Fruit fly (Drosophila melanogaster) whole organism, embryonic: Measurements from ENCODE around the gene CG43245.

Experiments used
- Adf1 ChIP-seq: fragments of 200-800 bp; sonication (Bioruptor generic); IDR thresholded peaks from 2 replicates; pipeline ENCODE4 v1.3.6; 2022; ENCODE audit warnings: missing biosample characterization, missing genetic modification characterization
- CG10979 ChIP-seq: fragments of 200-800 bp; sonication (Bioruptor generic); optimal IDR thresholded peaks from 2 replicates; lab custom pipeline; 2018; ENCODE audit warnings: missing biosample characterization, mild to moderate bottlenecking, missing genetic modification characterization, moderate library complexity
- CG11247 ChIP-seq: fragments of 200-800 bp; sonication (Bioruptor generic); IDR thresholded peaks from 2 replicates; pipeline ENCODE4 v1.3.6; 2022; ENCODE audit warnings: missing biosample characterization, missing genetic modification characterization
- CG11560 ChIP-seq: fragments of 200-800 bp; sonication (Bioruptor generic); IDR thresholded peaks from 3 replicates; pipeline ENCODE4 v1.3.6; 2022; ENCODE audit warnings: missing biosample characterization, missing genetic modification characterization
- CG1647 ChIP-seq: fragments of 200-800 bp; sonication (Bioruptor generic); optimal IDR thresholded peaks from 3 replicates; lab custom pipeline; 2016; ENCODE audit warnings: missing biosample characterization, missing genetic modification characterization
- CG17829 ChIP-seq: fragments of 200-800 bp; optimal IDR thresholded peaks from 2 replicates; lab custom pipeline; 2019; ENCODE audit warnings: missing biosample characterization, mild to moderate bottlenecking, missing genetic modification characterization, moderate library complexity
- CG18011 ChIP-seq: fragments of 200-800 bp; sonication (Bioruptor generic); optimal IDR thresholded peaks from 2 replicates; lab custom pipeline; 2017; ENCODE audit warnings: missing biosample characterization, missing genetic modification characterization, mild to moderate bottlenecking, moderate library complexity, missing genotype
- CG31388 ChIP-seq: fragments of 200-800 bp; sonication (Bioruptor generic); optimal IDR thresholded peaks from 2 replicates; lab custom pipeline; 2016; ENCODE audit warnings: missing biosample characterization, missing genetic modification characterization
- CG3726 ChIP-seq: fragments of 200-800 bp; sonication (Bioruptor generic); IDR thresholded peaks from 3 replicates; pipeline ENCODE4, ENCODE4 v1.3.6; 2022; ENCODE audit warnings: missing biosample characterization, missing genetic modification characterization
- CG4820 ChIP-seq: fragments of 200-800 bp; sonication (Bioruptor generic); optimal IDR thresholded peaks from 3 replicates; lab custom pipeline; 2016; ENCODE audit warnings: missing biosample characterization, missing genetic modification characterization
- CG5180 ChIP-seq: fragments of 200-800 bp; sonication (Bioruptor generic); optimal IDR thresholded peaks from 3 replicates; lab custom pipeline; 2017; ENCODE audit warnings: missing biosample characterization, missing genetic modification characterization, mild to moderate bottlenecking, moderate library complexity, missing genetic modification reagents
- CG6813 ChIP-seq: fragments of 200-800 bp; sonication (Bioruptor generic); optimal IDR thresholded peaks from 2 replicates; lab custom pipeline; 2017; ENCODE audit warnings: missing biosample characterization, missing genetic modification characterization, mild to moderate bottlenecking, moderate library complexity, missing genetic modification reagents
- CG8281 ChIP-seq: fragments of 200-800 bp; sonication (Bioruptor generic); optimal IDR thresholded peaks from 2 replicates; lab custom pipeline; 2018; ENCODE audit warnings: missing biosample characterization, mild to moderate bottlenecking, missing genetic modification characterization, moderate library complexity
- CG8765 ChIP-seq: fragments of 200-800 bp; sonication (Bioruptor generic); IDR thresholded peaks from 2 replicates; pipeline ENCODE4 v1.3.6; 2022; ENCODE audit warnings: missing biosample characterization, missing genetic modification characterization
- Dip2 ChIP-seq: fragments of 200-800 bp; sonication (Bioruptor generic); IDR thresholded peaks from 2 replicates; pipeline ENCODE4 v1.3.6; 2022; ENCODE audit warnings: missing biosample characterization, missing genetic modification characterization
- Dp ChIP-seq: fragments of 200-800 bp; sonication (Bioruptor generic); optimal IDR thresholded peaks from 2 replicates; lab custom pipeline; 2018; ENCODE audit warnings: missing biosample characterization, mild to moderate bottlenecking, missing genetic modification characterization, moderate library complexity
- Drgx ChIP-seq: fragments of 200-800 bp; sonication (Bioruptor generic); IDR thresholded peaks from 2 replicates; pipeline ENCODE4 v1.3.6; 2022; ENCODE audit warnings: missing biosample characterization, missing genetic modification characterization
- Eip74EF ChIP-seq, 2 experiments: fragments of 200-800 bp in 1 of 2; fragments of >200 bp in 1 of 2; sonication (Bioruptor generic) in 1 of 2; optimal IDR thresholded peaks; 2 replicates each; lab custom pipeline; 2017 to 2019; ENCODE audit warnings: missing biosample characterization in 2 of 2, missing genetic modification characterization in 2 of 2, mild to moderate bottlenecking in 1 of 2, moderate library complexity in 1 of 2
- Hr39 ChIP-seq: fragments of >200 bp; optimal IDR thresholded peaks from 2 replicates; lab custom pipeline; 2017
- Lhr ChIP-seq: fragments of 200-800 bp; sonication (Bioruptor generic); optimal IDR thresholded peaks from 3 replicates; lab custom pipeline; 2017; ENCODE audit warnings: mild to moderate bottlenecking, missing biosample characterization, missing genetic modification reagents, missing genetic modification characterization
- Max ChIP-seq: fragments of 200-800 bp; sonication (Bioruptor generic); optimal IDR thresholded peaks from 2 replicates; lab custom pipeline; 2016; ENCODE audit warnings: missing biosample characterization, mild to moderate bottlenecking, missing genetic modification characterization
- Med ChIP-seq: fragments of 200-800 bp; sonication (Bioruptor generic); peaks from one replicate; lab custom pipeline; 2016; ENCODE audit warnings: missing biosample characterization, missing genetic modification characterization, mild to moderate bottlenecking, inconsistent platforms, moderate library complexity
- Mrtf ChIP-seq: fragments of 200-800 bp; sonication (Bioruptor generic); IDR thresholded peaks from 3 replicates; pipeline ENCODE4 v1.3.6; 2022; ENCODE audit warnings: missing biosample characterization, missing genetic modification characterization
- Sry-δ ChIP-seq: fragments of 200-800 bp; sonication (Bioruptor generic); optimal IDR thresholded peaks from 2 replicates; lab custom pipeline; 2016; ENCODE audit warnings: missing biosample characterization, missing genetic modification characterization
- al ChIP-seq: fragments of 200-800 bp; sonication (Bioruptor generic); IDR thresholded peaks from 2 replicates; pipeline ENCODE4 v1.3.6; 2022; ENCODE audit warnings: missing biosample characterization, missing genetic modification characterization
- ara ChIP-seq: fragments of 200-800 bp; sonication (Bioruptor generic); IDR thresholded peaks from 2 replicates; pipeline ENCODE4 v1.3.6; 2022; ENCODE audit warnings: missing biosample characterization, missing genetic modification characterization
- ci ChIP-seq: fragments of 200-800 bp; sonication (Bioruptor generic); IDR thresholded peaks from 3 replicates; pipeline ENCODE4 v1.3.6; 2022; ENCODE audit warnings: missing biosample characterization, missing genetic modification characterization
- crc ChIP-seq: fragments of 200-800 bp; sonication (Bioruptor generic); optimal IDR thresholded peaks from 2 replicates; lab custom pipeline; 2016; ENCODE audit warnings: missing biosample characterization, missing genetic modification characterization
- da ChIP-seq: fragments of 200-800 bp; sonication (Bioruptor generic); optimal IDR thresholded peaks from 2 replicates; lab custom pipeline; 2016; ENCODE audit warnings: missing biosample characterization, missing genetic modification characterization
- exex ChIP-seq: fragments of 200-800 bp; sonication (Bioruptor generic); optimal IDR thresholded peaks from 4 replicates; lab custom pipeline; 2018; ENCODE audit warnings: missing biosample characterization, mild to moderate bottlenecking, missing genetic modification characterization, moderate library complexity
- gcm ChIP-seq: fragments of 200-800 bp; sonication (Bioruptor generic); optimal IDR thresholded peaks from 2 replicates; lab custom pipeline; 2019; ENCODE audit warnings: missing biosample characterization, mild to moderate bottlenecking, missing genetic modification characterization, moderate library complexity
- gfzf ChIP-seq: fragments of 200-800 bp; sonication (Bioruptor generic); optimal IDR thresholded peaks from 2 replicates; lab custom pipeline; 2016; ENCODE audit warnings: missing biosample characterization, mild to moderate bottlenecking, missing genetic modification characterization, moderate library complexity
- grn ChIP-seq: fragments of 200-800 bp; sonication (Bioruptor generic); optimal IDR thresholded peaks from 3 replicates; lab custom pipeline; 2017; ENCODE audit warnings: missing biosample characterization, missing genetic modification characterization
- insv ChIP-seq, 2 experiments: fragments of 200-800 bp; sonication (Bioruptor generic); optimal IDR thresholded peaks; 3 replicates each; lab custom pipeline; 2016 to 2018; ENCODE audit warnings: missing biosample characterization in 2 of 2, missing genetic modification characterization in 2 of 2
- jumu ChIP-seq: fragments of 200-800 bp; sonication (Bioruptor generic); optimal IDR thresholded peaks from 3 replicates; lab custom pipeline; 2016; ENCODE audit warnings: missing biosample characterization, missing genetic modification characterization
- ken ChIP-seq: fragments of 200-800 bp; sonication (Bioruptor generic); IDR thresholded peaks from 3 replicates; pipeline ENCODE4 v1.3.6; 2022; ENCODE audit warnings: missing biosample characterization, missing genetic modification characterization
- pan ChIP-seq, 4 experiments: fragments of >200 bp in 3 of 4; fragments of 200-800 bp in 1 of 4; sonication (Bioruptor generic) in 1 of 4; optimal IDR thresholded peaks in 3 of 4; IDR thresholded peaks in 1 of 4; 2 replicates each; pipeline versions ENCODE4 v1.3.6 to Lab custom; 2017 to 2022; ENCODE audit warnings: missing biosample characterization in 2 of 4, missing genetic modification characterization in 2 of 4, mixed read lengths in 1 of 4
- peb ChIP-seq: fragments of 200-800 bp; sonication (Bioruptor generic); IDR thresholded peaks from 2 replicates; pipeline ENCODE4 v1.3.6; 2022; ENCODE audit warnings: missing biosample characterization, missing genetic modification characterization
- pita ChIP-seq: fragments of 200-800 bp; sonication (Bioruptor generic); optimal IDR thresholded peaks from 2 replicates; lab custom pipeline; 2017; ENCODE audit warnings: missing biosample characterization, mild to moderate bottlenecking, missing genetic modification characterization
- salm ChIP-seq: fragments of 200-800 bp; sonication (Bioruptor generic); optimal IDR thresholded peaks from 2 replicates; lab custom pipeline; 2018; ENCODE audit warnings: missing biosample characterization, mild to moderate bottlenecking, missing genetic modification characterization
- sens-2 ChIP-seq: fragments of 200-800 bp; sonication (Bioruptor generic); IDR thresholded peaks from 2 replicates; pipeline ENCODE4 v1.3.6; 2022; ENCODE audit warnings: missing biosample characterization, missing genetic modification characterization
- shn ChIP-seq: fragments of 200-800 bp; sonication (Bioruptor generic); optimal IDR thresholded peaks from 3 replicates; lab custom pipeline; 2016; ENCODE audit warnings: missing biosample characterization, missing genetic modification characterization
- sisA ChIP-seq: fragments of 200-800 bp; sonication (Bioruptor generic); IDR thresholded peaks from 2 replicates; pipeline ENCODE4 v1.3.6; 2022; ENCODE audit warnings: missing biosample characterization, missing genetic modification characterization
- slbo ChIP-seq: fragments of 200-800 bp; sonication (Bioruptor generic); IDR thresholded peaks from 2 replicates; pipeline ENCODE4 v1.3.6; 2022; ENCODE audit warnings: missing biosample characterization, missing genetic modification characterization
- ttk ChIP-seq: fragments of 200-800 bp; sonication (Bioruptor generic); IDR thresholded peaks from 2 replicates; pipeline ENCODE4 v2.1.2; 2022; ENCODE audit warnings: missing biosample characterization, missing genetic modification characterization
- zfh2 ChIP-seq: fragments of 200-800 bp; sonication (Bioruptor generic); optimal IDR thresholded peaks from 2 replicates; lab custom pipeline; 2016; ENCODE audit warnings: missing biosample characterization, missing genetic modification characterization

Gene CG43245

dm6 chr3L:10791681-10792529 lies 20.2 kb downstream of the CG43245 start (continued):
- TF ChIP-seq slbo (GFP tag; lab: Robert Waterston, UW) (0 out of 2 replicates have a peak, but pooled peaks have one; percentile 17), CG11560 (no peak; the same call in 2 of the 3 replicates)

dm6 chr3L:10792569-10792968 lies 20.8 kb downstream of the CG43245 start:
- TF ChIP-seq salm (tag; lab: Kevin White, UChicago) (no peak), Drgx (GFP tag; lab: Robert Waterston, UW) (0 out of 2 replicates have a peak, but pooled peaks have one; percentile 40), sisA (GFP tag; lab: Robert Waterston, UW) (no peak), Mrtf (GFP tag; lab: Robert Waterston, UW) (no peak), Hr39 (lab: Kevin White, UChicago) (peak; percentile 37), exex (tag; lab: Kevin White, UChicago) (no peak), CG8281 (tag; lab: Kevin White, UChicago) (no peak), CG11247 (no peak), insv (GFP tag; optimal IDR thresholded peaks at IDR 0.05; lab: Kevin White, UChicago) (no peak), CG1647 (GFP tag; lab: Kevin White, UChicago) (no peak), al (GFP tag; lab: Robert Waterston, UW) (no peak), Max (GFP tag; lab: Kevin White, UChicago) (no peak)

- TF ChIP-seq ara (no peak), zfh2 (GFP tag; lab: Kevin White, UChicago) (no peak), ttk (GFP tag; lab: Robert Waterston, UW) (no peak), CG5180 (no peak), Eip74EF (GFP tag; optimal IDR thresholded peaks at IDR 0.05; lab: Kevin White, UChicago) (no peak), Sry-δ (peak; percentile 13), CG3726 (0 out of 3 replicates have a peak, but pooled peaks have one; percentile 34), shn (no peak), CG4820 (GFP tag; lab: Kevin White, UChicago) (no peak), ci (GFP tag; lab: Robert Waterston, UW) (0 out of 3 replicates have a peak, but pooled peaks have one; percentile 14), Dip2 (GFP tag; lab: Robert Waterston, UW) (no peak), CG18011 (GFP tag; lab: Kevin White, UChicago) (peak; percentile 70), pita (no peak), CG10979 (tag; lab: Kevin White, UChicago) (no peak), CG6813 (GFP tag; lab: Kevin White, UChicago) (no peak), CG17829 (tag; lab: Kevin White, UChicago) (no peak), Dp (GFP tag; lab: Kevin White, UChicago) (no peak), sens-2 (no peak), pan (optimal IDR thresholded peaks at IDR 0.05; lab: Kevin White, UChicago) (no peak), pan (GFP tag; optimal IDR thresholded peaks at IDR 0.05 in 1 of 2, IDR thresholded peaks at IDR 0.05 in 1 of 2) (no peak), jumu (GFP tag; lab: Kevin White, UChicago) (no peak), Max (GFP tag; lab: Kevin White, UChicago) (no peak), Adf1 (no peak), ken (GFP tag; lab: Robert Waterston, UW) (0 out of 3 replicates have a peak, but pooled peaks have one; percentile 19), gfzf (no peak), gcm (GFP tag; lab: Kevin White, UChicago) (no peak), peb (GFP tag; lab: Robert Waterston, UW) (no peak), Lhr (no peak), grn (GFP tag; lab: Kevin White, UChicago) (peak; percentile 4), crc (GFP tag; lab: Kevin White, UChicago) (no peak), da (GFP tag; lab: Kevin White, UChicago) (no peak), sisA (GFP tag; lab: Robert Waterston, UW) (no peak), Med (GFP tag; lab: Kevin White, UChicago) (peak; percentile 20), CG8765 (GFP tag; lab: Robert Waterston, UW) (no peak), CG31388 (no peak)
These were observed 21.5 kb downstream of the CG43245 start for dm6 chr3L:10793250-10793649.
